Fruit fly (Drosophila melanogaster): Measurements from ENCODE around the gene eIF4EHP.

Gene eIF4EHP

DNA sequence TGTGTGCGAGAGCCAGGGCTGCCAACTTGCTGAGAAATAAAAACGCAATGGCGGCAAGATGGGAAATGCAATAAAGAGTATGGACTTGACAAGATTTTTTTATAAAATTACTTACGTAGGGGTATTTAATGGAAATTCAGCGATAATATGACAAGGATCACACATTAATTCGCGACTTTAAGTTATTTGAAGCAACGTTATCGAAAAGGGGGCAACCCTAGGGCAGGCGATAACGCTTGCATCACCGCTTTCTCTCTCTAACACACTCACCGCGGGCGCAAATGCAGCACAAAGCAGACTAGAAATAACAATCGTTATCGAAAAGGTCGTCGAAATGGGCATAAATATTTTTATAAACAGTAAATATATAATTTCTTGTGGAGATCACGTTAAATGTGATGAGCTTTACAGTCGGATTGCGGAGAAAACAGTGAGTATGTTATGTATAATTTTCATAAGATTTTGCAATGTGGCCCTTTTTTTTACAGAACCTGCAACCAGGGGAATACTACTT, 60.7 kb downstream of the eIF4EHP start, which contains the start of gene Rox8 (continued):
- TF ChIP-seq CG34224 (GFP tag; IDR thresholded peaks at IDR 0.05; ENCODE audit: partially characterized antibody) (peak; percentile 52; the same call in 1 of the 3 replicates), E2f2 (GFP tag; IDR thresholded peaks at IDR 0.05) (peak; percentile 57), CG4424 (GFP tag; optimal IDR thresholded peaks at IDR 0.05) (peak; percentile 29), Dp (GFP tag; optimal IDR thresholded peaks at IDR 0.05) (peak; percentile 38), Atf3 (GFP tag; optimal IDR thresholded peaks at IDR 0.05) (peak; percentile 52), run (tag; optimal IDR thresholded peaks at IDR 0.05) (no peak), mirr (GFP tag; optimal IDR thresholded peaks at IDR 0.05) (peak; percentile 20), CG6175 (GFP tag; IDR thresholded peaks at IDR 0.05) (no peak), CG4328 (GFP tag; optimal IDR thresholded peaks at IDR 0.05) (peak; percentile 61), psq (GFP tag; optimal IDR thresholded peaks at IDR 0.05) (peak; percentile 97), amos (GFP tag; IDR thresholded peaks at IDR 0.05; ENCODE audit: partially characterized antibody) (no peak; the same call in 1 of the 2 replicates), CG12659 (GFP tag; optimal IDR thresholded peaks at IDR 0.05) (peak; percentile 84), NC2α (GFP tag; optimal IDR thresholded peaks at IDR 0.05) (no peak), CG13123 (GFP tag; optimal IDR thresholded peaks at IDR 0.05) (no peak), chinmo (GFP tag; IDR thresholded peaks at IDR 0.05; ENCODE audit: partially characterized antibody) (peak; percentile 99), CG4404 (GFP tag; IDR thresholded peaks at IDR 0.05) (no peak), sna (GFP tag; IDR thresholded peaks at IDR 0.05; ENCODE audit: partially characterized antibody) (no peak), Hey (tag; optimal IDR thresholded peaks at IDR 0.05) (no peak), CG32767 (GFP tag; IDR thresholded peaks at IDR 0.05) (no peak), peb (GFP tag; IDR thresholded peaks at IDR 0.05) (no peak), Neu2 (GFP tag; optimal IDR thresholded peaks at IDR 0.05; ENCODE audit: borderline replicate concordance) (peak; percentile 46), CHES-1-like (GFP tag; optimal IDR thresholded peaks at IDR 0.05) (peak; percentile 48), CG15073 (GFP tag; optimal IDR thresholded peaks at IDR 0.05) (no peak), ftz-f1 (GFP tag; optimal IDR thresholded peaks at IDR 0.05) (peak; percentile 9), Jarid2 (GFP tag; optimal IDR thresholded peaks at IDR 0.05) (no peak), crc (GFP tag; optimal IDR thresholded peaks at IDR 0.05) (no peak), NfI (GFP tag; optimal IDR thresholded peaks at IDR 0.05) (peak; percentile 23), Mes4 (GFP tag; optimal IDR thresholded peaks at IDR 0.05) (peak; percentile 14), zf30C (GFP tag; optimal IDR thresholded peaks at IDR 0.05) (no peak), NFAT (GFP tag; IDR thresholded peaks at IDR 0.05) (0 out of 2 replicates have a peak, but pooled peaks have one; percentile 30), CG14050 (GFP tag; IDR thresholded peaks at IDR 0.05) (no peak), lmd (GFP tag; IDR thresholded peaks at IDR 0.05) (peak; percentile 17; the same call in 1 of the 2 replicates), Mad (GFP tag; optimal IDR thresholded peaks at IDR 0.05) (peak; percentile 12), repo (GFP tag; optimal IDR thresholded peaks at IDR 0.05) (no peak), CG7357 (GFP tag; IDR thresholded peaks at IDR 0.05) (no peak), Stat92E (GFP tag; optimal IDR thresholded peaks at IDR 0.05) (no peak), scrt (GFP tag; optimal IDR thresholded peaks at IDR 0.05) (peak; percentile 23), CG16815 (GFP tag; optimal IDR thresholded peaks at IDR 0.05) (no peak), vvl (GFP tag; IDR thresholded peaks at IDR 0.05) (peak; percentile 47), CG2116 (GFP tag; optimal IDR thresholded peaks at IDR 0.05) (peak; percentile 94), CG8089 (GFP tag; optimal IDR thresholded peaks at IDR 0.05) (peak; percentile 4), Scr (GFP tag; IDR thresholded peaks at IDR 0.05; ENCODE audit: partially characterized antibody) (peak; percentile 56), zen (tag; optimal IDR thresholded peaks at IDR 0.05) (peak; percentile 67), CG14965 (GFP tag; optimal IDR thresholded peaks at IDR 0.05; ENCODE audit: borderline replicate concordance) (no peak), CG12299 (tag; optimal IDR thresholded peaks at IDR 0.05) (peak; percentile 25), CG9797 (GFP tag; optimal IDR thresholded peaks at IDR 0.05) (peak; percentile 61), sens (GFP tag) (peak; percentile 93), wek (GFP tag; optimal IDR thresholded peaks at IDR 0.05) (no peak), pzg (GFP tag; optimal IDR thresholded peaks at IDR 0.05) (peak; percentile 58), CG7556 (GFP tag; optimal IDR thresholded peaks at IDR 0.05) (no peak)
